Fruit fly (Drosophila melanogaster): Measurements from ENCODE around the gene Rim.

- no peak for TF ChIP-seq psq (optimal IDR thresholded peaks at IDR 0.05)
- no peak for TF ChIP-seq pan (optimal IDR thresholded peaks at IDR 0.05)
- no peak for TF ChIP-seq CG8478 (optimal IDR thresholded peaks at IDR 0.05)
These were observed 33.2 kb upstream of the Rim start for dm6 chr3R:17949362-17950121.
